Fruit fly (Drosophila melanogaster): Measurements from ENCODE around the gene CG43354.

DNA sequence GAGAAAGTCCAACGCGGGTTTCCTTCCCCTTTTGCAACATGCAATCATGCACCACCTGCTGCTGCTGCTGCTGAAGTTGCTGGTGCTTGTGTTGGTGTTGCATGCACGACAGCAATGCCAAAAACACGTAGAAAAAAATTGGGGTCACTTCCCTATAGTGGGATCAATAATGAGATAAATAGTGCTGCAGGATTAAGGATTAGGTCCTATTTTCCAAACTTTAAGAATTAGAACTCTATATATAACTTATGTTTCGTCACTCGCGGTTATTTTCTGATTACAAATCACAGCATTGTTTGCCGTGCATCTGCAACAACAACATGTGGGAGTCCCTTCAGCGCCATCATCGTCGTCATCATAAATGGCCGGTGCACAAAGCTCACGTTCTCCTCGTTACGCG is 35.1 kb upstream of the CG43354 start:
- TF ChIP-seq CG7045 (GFP tag; optimal IDR thresholded peaks at IDR 0.05) (no peak), cic (GFP tag; optimal IDR thresholded peaks at IDR 0.05) (no peak), bab1 (GFP tag; optimal IDR thresholded peaks at IDR 0.05) (no peak), Clk (GFP tag; optimal IDR thresholded peaks at IDR 0.05) (no peak), Hr96 (GFP tag; optimal IDR thresholded peaks at IDR 0.05) (no peak), CG7101 (tag; optimal IDR thresholded peaks at IDR 0.05) (no peak), kay (GFP tag; ENCODE audit: borderline replicate concordance) (no peak), CG1620 (GFP tag; optimal IDR thresholded peaks at IDR 0.05) (no peak), CG5204 (GFP tag; optimal IDR thresholded peaks at IDR 0.05) (no peak), CG12768 (GFP tag; optimal IDR thresholded peaks at IDR 0.05) (no peak), toe (GFP tag; optimal IDR thresholded peaks at IDR 0.05) (no peak)
